Worm (Caenorhabditis elegans) whole organism, young adult: Measurements from ENCODE around the gene C26F1.1.

ENCODE experiments used
- B0336.3 ChIP-seq: fragments of 200-800 bp; sonication (Bioruptor generic); IDR thresholded peaks from 2 replicates; pipeline ENCODE4 v1.3.6; 2022; ENCODE audit warnings: missing genetic modification characterization, missing compliant biosample characterization
- D2030.7 ChIP-seq: fragments of 200-800 bp; sonication (Bioruptor generic); IDR thresholded peaks from 2 replicates; pipeline ENCODE4 v1.3.6; 2022; ENCODE audit warnings: missing genetic modification reagents, missing genetic modification characterization, missing compliant biosample characterization
- F23B12.7 ChIP-seq: sonication (generic microtip); optimal IDR thresholded peaks from 2 replicates; lab custom pipeline; 2017; ENCODE audit warnings: missing genetic modification characterization, mild to moderate bottlenecking, missing compliant biosample characterization, antibody characterized with exemption, moderate library complexity; ENCODE audit not compliant: insufficient read depth
- K12H6.12 ChIP-seq: fragments of 200-800 bp; sonication (Bioruptor generic); optimal IDR thresholded peaks from 2 replicates; lab custom pipeline; 2018; ENCODE audit warnings: mild to moderate bottlenecking, missing genetic modification characterization, missing compliant biosample characterization
- T07F8.4 ChIP-seq: sonication (generic microtip); optimal IDR thresholded peaks from 2 replicates; lab custom pipeline; 2016; ENCODE audit warnings: mild to moderate bottlenecking, missing genetic modification characterization, moderate library complexity, missing compliant biosample characterization
- T26A5.8 ChIP-seq: sonication (generic microtip); optimal IDR thresholded peaks from 2 replicates; lab custom pipeline; 2016; ENCODE audit warnings: missing genetic modification characterization, missing compliant biosample characterization
- Y53F4B.3 ChIP-seq: fragments of 200-800 bp; sonication (Bioruptor generic); IDR thresholded peaks from 2 replicates; pipeline ENCODE4 v1.3.6; 2022; ENCODE audit warnings: missing genetic modification reagents, missing genetic modification characterization, missing compliant biosample characterization
- Y53G8AR.9 ChIP-seq: fragments of 200-800 bp; sonication (Bioruptor generic); conservative IDR thresholded peaks from 2 replicates; pipeline ENCODE4 v1.3.6; 2022; ENCODE audit warnings: missing genetic modification reagents, missing genetic modification characterization, missing compliant biosample characterization
- Y56A3A.18 ChIP-seq: fragments of 200-800 bp; sonication (Bioruptor generic); IDR thresholded peaks from 2 replicates; pipeline ENCODE4 v1.3.6; 2022; ENCODE audit warnings: missing genetic modification reagents, missing genetic modification characterization, missing compliant biosample characterization
- ZK185.1 ChIP-seq: sonication (generic microtip); optimal IDR thresholded peaks from 2 replicates; lab custom pipeline; 2016; ENCODE audit warnings: mild to moderate bottlenecking, missing genetic modification characterization, missing compliant biosample characterization; ENCODE audit not compliant: poor library complexity, severe bottlenecking
- ama-1 ChIP-seq, 3 experiments: fragments of 150-350 bp in 1 of 3; sonication (generic microtip) in 2 of 3; optimal IDR thresholded peaks; 2 replicates each; lab custom pipeline; 2014 to 2018; ENCODE audit warnings: missing biosample characterization in 2 of 3, missing genetic modification characterization in 2 of 3, missing genetic modification reagents in 2 of 3
- aptf-2 ChIP-seq: fragments of 200-800 bp; sonication (Bioruptor generic); conservative IDR thresholded peaks from 2 replicates; pipeline ENCODE4 v1.3.6; 2022; ENCODE audit warnings: missing genetic modification reagents, missing genetic modification characterization, missing compliant biosample characterization
- atf-7 ChIP-seq: sonication (generic microtip); optimal IDR thresholded peaks from 2 replicates; lab custom pipeline; 2017; ENCODE audit warnings: mild to moderate bottlenecking, missing genetic modification characterization, missing compliant biosample characterization
- athp-1 ChIP-seq: sonication (generic microtip); optimal IDR thresholded peaks from 2 replicates; lab custom pipeline; 2017; ENCODE audit warnings: mild to moderate bottlenecking, missing genetic modification characterization, missing compliant biosample characterization
- attf-5 ChIP-seq: fragments of 200-800 bp; sonication (Bioruptor generic); optimal IDR thresholded peaks from 2 replicates; lab custom pipeline; 2018; ENCODE audit warnings: mild to moderate bottlenecking, missing genetic modification characterization, missing compliant biosample characterization
- bed-1 ChIP-seq: fragments of 200-800 bp; sonication (Bioruptor generic); IDR thresholded peaks from 2 replicates; pipeline ENCODE4 v1.3.6; 2022; ENCODE audit warnings: missing genetic modification reagents, missing genetic modification characterization, missing compliant biosample characterization
- ceh-100 ChIP-seq: fragments of 200-800 bp; sonication (Bioruptor generic); IDR thresholded peaks from 2 replicates; pipeline ENCODE4 v1.3.6; 2022; ENCODE audit warnings: missing genetic modification reagents, missing genetic modification characterization, missing compliant biosample characterization
- ceh-27 ChIP-seq: fragments of 200-800 bp; sonication (Bioruptor generic); optimal IDR thresholded peaks from 2 replicates; lab custom pipeline; 2018; ENCODE audit warnings: mild to moderate bottlenecking, missing genetic modification characterization, moderate library complexity, missing compliant biosample characterization
- chd-7 ChIP-seq: sonication (generic microtip); optimal IDR thresholded peaks from 2 replicates; lab custom pipeline; 2016; ENCODE audit warnings: mild to moderate bottlenecking, missing genetic modification characterization, moderate library complexity, missing compliant biosample characterization
- egl-44 ChIP-seq: fragments of 200-800 bp; sonication (Bioruptor generic); IDR thresholded peaks from 2 replicates; pipeline ENCODE4 v1.3.6; 2022; ENCODE audit warnings: missing genetic modification reagents, missing genetic modification characterization, missing compliant biosample characterization
- egrh-3 ChIP-seq: fragments of 200-800 bp; sonication (Bioruptor generic); IDR thresholded peaks from 2 replicates; pipeline ENCODE4 v1.3.6; 2022; ENCODE audit warnings: missing genetic modification reagents, missing genetic modification characterization, missing compliant biosample characterization
- him-1 ChIP-seq: sonication (generic microtip); optimal IDR thresholded peaks from 2 replicates; lab custom pipeline; 2016; ENCODE audit warnings: missing genotype, missing genetic modification reagents, missing genetic modification characterization, missing compliant biosample characterization
- hlh-26 ChIP-seq: fragments of 200-800 bp; sonication (Bioruptor generic); conservative IDR thresholded peaks from 2 replicates; pipeline ENCODE4 v1.3.6; 2022; ENCODE audit warnings: missing genetic modification reagents, missing genetic modification characterization, missing compliant biosample characterization
- hsf-1 ChIP-seq: fragments of 200-800 bp; sonication (Bioruptor generic); IDR thresholded peaks from 2 replicates; pipeline ENCODE4 v1.3.6; 2022; ENCODE audit warnings: missing genetic modification reagents, missing genetic modification characterization, missing compliant biosample characterization
- lin-35 ChIP-seq, 3 experiments: fragments of 150-350 bp in 2 of 3; sonication (generic microtip) in 1 of 3; optimal IDR thresholded peaks; 2 replicates each; lab custom pipeline; 2014 to 2018; ENCODE audit warnings: missing biosample characterization in 3 of 3, missing genetic modification characterization in 3 of 3, missing genetic modification reagents in 3 of 3
- lir-1 ChIP-seq: fragments of 200-800 bp; sonication (Bioruptor generic); conservative IDR thresholded peaks from 2 replicates; pipeline ENCODE4 v1.3.6; 2022; ENCODE audit warnings: missing genetic modification reagents, missing genetic modification characterization, missing compliant biosample characterization
- lsl-1 ChIP-seq: fragments of 200-800 bp; sonication (Bioruptor generic); optimal IDR thresholded peaks from 2 replicates; lab custom pipeline; 2018; ENCODE audit warnings: mild to moderate bottlenecking, missing genetic modification characterization, moderate library complexity, missing compliant biosample characterization
- lsy-27 ChIP-seq: sonication (generic microtip); optimal IDR thresholded peaks from 2 replicates; lab custom pipeline; 2017; ENCODE audit warnings: missing genetic modification characterization, mild to moderate bottlenecking, missing compliant biosample characterization, antibody characterized with exemption, missing genotype, borderline replicate concordance; ENCODE audit not compliant: insufficient read depth
- madf-8 ChIP-seq: fragments of 200-800 bp; sonication (Bioruptor generic); conservative IDR thresholded peaks from 2 replicates; pipeline ENCODE4 v1.3.6; 2022; ENCODE audit warnings: missing genetic modification reagents, missing genetic modification characterization, missing compliant biosample characterization
- mcd-1 ChIP-seq: fragments of 200-800 bp; sonication (Bioruptor generic); IDR thresholded peaks from 2 replicates; pipeline ENCODE4 v1.3.6; 2022; ENCODE audit warnings: missing genetic modification reagents, missing genetic modification characterization, missing compliant biosample characterization
- mel-28 ChIP-seq: sonication (generic microtip); optimal IDR thresholded peaks from 2 replicates; lab custom pipeline; 2016; ENCODE audit warnings: borderline replicate concordance, mild to moderate bottlenecking, missing genetic modification characterization, missing compliant biosample characterization
- nfyb-1 ChIP-seq: fragments of 200-800 bp; sonication (Bioruptor generic); IDR thresholded peaks from 2 replicates; pipeline ENCODE4 v1.3.6; 2022; ENCODE audit warnings: missing genetic modification reagents, missing genetic modification characterization, missing compliant biosample characterization
- nhr-80 ChIP-seq: sonication (generic microtip); optimal IDR thresholded peaks from 2 replicates; lab custom pipeline; 2016; ENCODE audit warnings: missing genetic modification characterization, missing compliant biosample characterization
- pbrm-1 ChIP-seq: fragments of 200-800 bp; sonication (Bioruptor generic); IDR thresholded peaks from 2 replicates; pipeline ENCODE4 v1.3.6; 2022; ENCODE audit warnings: missing genetic modification reagents, missing genetic modification characterization, missing compliant biosample characterization
- tlf-1 ChIP-seq: fragments of 200-800 bp; sonication (Bioruptor generic); optimal IDR thresholded peaks from 2 replicates; lab custom pipeline; 2018; ENCODE audit warnings: mild to moderate bottlenecking, missing genetic modification characterization, missing compliant biosample characterization
- xnd-1 ChIP-seq: sonication (generic microtip); optimal IDR thresholded peaks from 2 replicates; lab custom pipeline; 2016; ENCODE audit warnings: missing genotype, missing genetic modification reagents, missing genetic modification characterization, missing compliant biosample characterization
- zim-3 ChIP-seq: sonication (generic microtip); optimal IDR thresholded peaks from 2 replicates; lab custom pipeline; 2017; ENCODE audit warnings: mild to moderate bottlenecking, missing genetic modification characterization, moderate library complexity, missing compliant biosample characterization
- ztf-18 ChIP-seq: sonication (generic microtip); optimal IDR thresholded peaks from 2 replicates; lab custom pipeline; 2016; ENCODE audit warnings: missing genotype, mild to moderate bottlenecking, missing genetic modification characterization, missing compliant biosample characterization

C26F1.1 gene

DNA sequence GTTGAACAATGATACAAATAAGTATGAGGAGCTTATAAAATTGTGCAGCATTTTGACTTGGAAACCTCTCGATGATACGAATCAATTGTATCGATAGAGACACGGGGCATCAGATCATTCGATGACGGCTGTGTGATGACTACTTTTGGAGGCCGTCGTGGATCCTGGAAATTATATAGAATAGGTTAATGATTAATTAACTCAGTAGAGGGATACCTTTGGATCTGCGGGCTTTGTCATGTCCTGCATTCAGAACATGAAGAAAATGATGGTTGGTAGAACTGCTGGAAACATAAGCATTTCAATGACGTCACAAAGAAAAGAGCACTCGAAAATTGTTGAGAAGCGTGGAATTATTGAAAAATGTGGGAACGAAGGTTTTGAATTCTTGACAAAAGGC lies 29.4 kb downstream of the C26F1.1 start, which contains the start of gene ZK742.6 (continued):
- TF ChIP-seq ama-1 (optimal IDR thresholded peaks at IDR 0.05; lab: Kevin White, UChicago): no peak
- TF ChIP-seq ama-1 (GFP tag; optimal IDR thresholded peaks at IDR 0.05; lab: Kevin White, UChicago): no peak
- TF ChIP-seq athp-1 (tag; lab: Kevin White, UChicago): peak; percentile 8
- TF ChIP-seq Y53G8AR.9 (GFP tag; lab: Robert Waterston, UW): 0 out of 2 replicates have a peak, but pooled peaks have one; percentile 50
- TF ChIP-seq hsf-1 (GFP tag; lab: Robert Waterston, UW): peak; percentile 75
- TF ChIP-seq nfyb-1 (GFP tag; lab: Robert Waterston, UW): no peak
- no peak for TF ChIP-seq T26A5.8
- no peak for TF ChIP-seq Y53F4B.3 (GFP tag; lab: Robert Waterston, UW)
- peak; percentile 59; the same call in 1 of the 2 replicates for TF ChIP-seq Y56A3A.18 (GFP tag; lab: Robert Waterston, UW)
- TF ChIP-seq B0336.3 (GFP tag; lab: Robert Waterston, UW): peak; percentile 57
- TF ChIP-seq lin-35 (GFP tag; optimal IDR thresholded peaks at IDR 0.05; lab: Kevin White, UChicago): no peak

DNA sequence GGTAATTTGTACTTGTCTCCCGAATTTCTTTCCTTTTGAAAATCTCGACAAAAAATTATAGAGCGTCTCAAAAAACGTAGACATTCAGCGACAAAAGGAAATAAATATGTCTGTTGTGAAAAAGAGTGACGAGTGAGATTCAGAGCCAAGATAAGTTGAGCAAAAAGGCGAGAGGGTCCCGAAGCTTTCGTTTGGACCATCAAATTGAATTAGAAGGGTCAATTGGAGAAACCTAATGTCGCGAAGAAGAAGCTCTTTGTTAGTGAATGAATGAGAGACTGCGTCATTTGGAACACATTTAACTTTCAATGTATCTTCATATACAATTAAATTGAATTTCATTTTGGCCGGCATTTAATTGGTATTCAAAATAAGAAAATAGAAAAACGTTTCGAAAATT lies 31.3 kb downstream of the C26F1.1 start:
- no peak for TF ChIP-seq attf-5 (GFP tag; lab: Kevin White, UChicago)
- no peak for TF ChIP-seq aptf-2 (GFP tag; lab: Robert Waterston, UW)
- TF ChIP-seq ztf-18 (tag; lab: Kevin White, UChicago): no peak
- TF ChIP-seq lsy-27 (tag; lab: Kevin White, UChicago): no peak
- no peak for TF ChIP-seq atf-7
- no peak for TF ChIP-seq tlf-1 (GFP tag; lab: Kevin White, UChicago)
- no peak for TF ChIP-seq D2030.7 (GFP tag; lab: Robert Waterston, UW)
- TF ChIP-seq T07F8.4 (tag; lab: Kevin White, UChicago): no peak
- TF ChIP-seq ama-1 (optimal IDR thresholded peaks at IDR 0.05; lab: Kevin White, UChicago): no peak
- TF ChIP-seq ama-1 (GFP tag; optimal IDR thresholded peaks at IDR 0.05; lab: Kevin White, UChicago): no peak
- no peak for TF ChIP-seq egrh-3 (GFP tag; lab: Robert Waterston, UW)

DNA sequence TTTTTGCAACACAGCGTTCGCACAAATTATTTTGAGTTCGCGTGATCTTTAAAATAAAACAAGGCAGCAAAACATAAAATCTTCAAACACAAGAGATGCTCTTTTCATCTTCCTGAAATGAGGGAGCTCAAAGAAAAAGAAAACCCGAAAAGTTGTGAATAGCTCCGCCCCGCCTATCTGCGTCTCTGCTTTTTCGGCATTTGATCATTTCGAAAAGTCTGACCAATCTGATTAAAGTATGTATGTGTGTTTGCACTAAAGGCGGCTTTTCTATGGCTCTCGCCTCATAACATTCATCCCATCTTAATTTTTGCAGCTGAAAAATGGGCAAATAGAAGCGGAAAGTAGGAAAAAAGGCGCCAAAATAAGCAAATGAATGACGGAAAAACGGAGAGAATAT lies 34.4 kb downstream of the C26F1.1 start:
- TF ChIP-seq lsl-1 (GFP tag; lab: Kevin White, UChicago) (no peak), F23B12.7 (tag; lab: Kevin White, UChicago) (no peak), zim-3 (tag; lab: Kevin White, UChicago) (no peak), him-1 (tag; lab: Kevin White, UChicago) (no peak), pbrm-1 (GFP tag; lab: Robert Waterston, UW) (no peak), madf-8 (GFP tag; lab: Robert Waterston, UW) (no peak), K12H6.12 (tag; lab: Kevin White, UChicago) (no peak), chd-7 (tag; lab: Kevin White, UChicago) (no peak), ceh-100 (GFP tag; lab: Robert Waterston, UW) (no peak)

DNA sequence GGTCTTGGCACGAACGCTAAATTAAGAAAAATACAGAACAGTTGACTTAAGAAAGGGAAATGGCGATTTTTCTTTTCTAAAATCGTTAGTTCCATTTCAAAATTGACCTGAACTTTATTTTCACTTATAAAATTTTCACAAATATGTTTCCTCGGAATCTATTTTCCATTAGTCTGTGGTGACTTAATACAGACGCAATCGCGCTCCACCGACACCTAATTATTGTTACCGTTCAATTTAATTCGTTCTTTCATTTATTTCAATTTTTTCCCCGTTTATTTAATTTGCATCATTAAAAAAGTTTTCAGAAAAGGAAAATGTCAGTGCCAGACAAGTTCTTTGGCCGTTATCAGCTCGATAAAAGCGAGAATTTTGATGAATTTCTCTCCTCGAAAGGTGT lies 35.1 kb downstream of the C26F1.1 start, which contains the start of gene lbp-4:
lbp-4 (plus strand) TSS at position 309 of the 400 bp plus-strand sequence.
- TF ChIP-seq lir-1 (no peak), egl-44 (GFP tag; lab: Robert Waterston, UW) (no peak), ceh-27 (peak; percentile 15), lsl-1 (GFP tag; lab: Kevin White, UChicago) (peak; percentile 30), F23B12.7 (tag; lab: Kevin White, UChicago) (peak; percentile 74), ZK185.1 (tag; lab: Kevin White, UChicago) (peak; percentile 24), nhr-80 (peak; percentile 74), mel-28 (tag; lab: Kevin White, UChicago) (no peak), mcd-1 (GFP tag; lab: Robert Waterston, UW) (peak; percentile 65; the same call in 1 of the 2 replicates), xnd-1 (tag; lab: Kevin White, UChicago) (no peak), ceh-100 (GFP tag; lab: Robert Waterston, UW) (peak; percentile 92), bed-1 (no peak), hlh-26 (GFP tag; lab: Robert Waterston, UW) (no peak), attf-5 (GFP tag; lab: Kevin White, UChicago) (peak; percentile 55)
